Worm (Caenorhabditis elegans) whole organism, early embryonic: ENCODE results near the gene ZC412.10.

ENCODE experiments used
- ets-7 ChIP-seq: sonication (generic microtip); optimal IDR thresholded peaks from 2 replicates; lab custom pipeline; 2016; ENCODE audit warnings: missing genotype, missing genetic modification characterization, missing compliant biosample characterization
- scrt-1 ChIP-seq: fragments of 200-800 bp; sonication (Bioruptor generic); IDR thresholded peaks from 2 replicates; pipeline ENCODE4 v1.3.6; 2022; ENCODE audit warnings: missing genetic modification characterization, missing compliant biosample characterization
- sea-1 ChIP-seq: fragments of 200-800 bp; sonication (Bioruptor generic); conservative IDR thresholded peaks from 2 replicates; pipeline ENCODE4 v1.3.6; 2022; ENCODE audit warnings: missing genetic modification characterization, missing compliant biosample characterization

DNA sequence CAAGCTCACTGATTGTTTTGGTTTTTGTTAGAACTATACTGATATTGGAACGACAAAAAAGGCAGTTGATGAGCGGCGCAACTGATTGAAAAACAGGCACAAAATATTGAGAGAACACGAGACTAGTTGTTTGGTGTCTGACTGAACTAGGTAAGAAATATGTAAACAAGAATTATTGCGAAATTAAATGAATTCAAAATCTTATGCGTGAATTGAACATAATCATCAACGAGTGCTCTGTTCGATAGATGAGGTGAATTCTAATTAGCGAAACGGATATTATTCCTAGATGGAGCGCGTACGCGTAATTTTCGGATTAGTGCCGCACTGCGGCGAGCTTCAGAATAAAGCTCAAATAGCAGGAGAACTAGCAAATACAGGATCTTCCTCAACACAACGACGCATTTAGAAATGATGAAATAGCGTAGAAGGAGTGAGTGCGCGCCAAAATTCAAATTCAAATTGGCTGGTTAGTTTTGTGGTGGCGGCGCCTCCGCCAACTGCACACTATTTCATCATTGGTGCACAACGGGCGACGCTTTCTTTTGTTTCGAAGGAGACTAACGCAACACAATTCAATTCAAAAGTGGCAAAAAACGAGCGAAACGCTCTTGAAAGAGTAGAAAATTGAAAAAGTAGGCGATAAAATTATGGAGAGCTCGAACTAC, 44.4 kb downstream of the ZC412.10 start:
- TF ChIP-seq scrt-1 (GFP tag; lab: Robert Waterston, UW) (no peak), sea-1 (no peak), ets-7 (tag; lab: Kevin White, UChicago) (no peak)
